Fruit fly (Drosophila melanogaster): ENCODE data around the gene fz2.

Gene fz2

DNA sequence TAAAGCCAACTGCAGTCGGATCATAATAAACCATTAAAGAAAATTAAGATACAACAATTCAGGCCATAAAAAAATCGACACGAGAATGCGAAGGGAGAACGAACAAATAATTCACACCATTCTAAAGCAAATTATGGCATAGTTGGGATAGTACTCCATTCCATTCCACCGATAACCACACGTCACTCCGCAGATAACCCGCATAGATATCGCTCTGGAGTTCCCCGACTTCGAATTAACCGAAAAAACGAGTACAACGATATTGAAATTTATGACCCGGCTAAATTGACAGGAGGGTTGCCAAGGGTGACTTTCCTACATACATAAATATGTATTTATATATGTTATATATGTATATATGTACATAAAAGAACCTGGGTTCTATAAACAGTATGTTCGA, 60.5 kb downstream of the fz2 start:
- TF ChIP-seq CG7987 (GFP tag; optimal IDR thresholded peaks at IDR 0.05) (no peak), CG7357 (GFP tag; IDR thresholded peaks at IDR 0.05) (no peak), sd (tag; optimal IDR thresholded peaks at IDR 0.05) (peak; percentile 11), CG2199 (GFP tag; IDR thresholded peaks at IDR 0.05) (peak; percentile 63; the same call in 1 of the 3 replicates), CG7745 (tag; optimal IDR thresholded peaks at IDR 0.05) (peak; percentile 33), trem (tag; optimal IDR thresholded peaks at IDR 0.05) (no peak), CG13894 (tag; optimal IDR thresholded peaks at IDR 0.05) (peak; percentile 47), grn (GFP tag; optimal IDR thresholded peaks at IDR 0.05) (peak; percentile 50), Nf-YA (GFP tag; IDR thresholded peaks at IDR 0.05) (no peak), row (GFP tag; IDR thresholded peaks at IDR 0.05) (no peak), Hr78 (GFP tag; optimal IDR thresholded peaks at IDR 0.05) (peak in 1 of 2 experiments; percentile 14), cad (GFP tag; optimal IDR thresholded peaks at IDR 0.05) (peak; percentile 33), zen (tag; optimal IDR thresholded peaks at IDR 0.05) (no peak), gcm (GFP tag; optimal IDR thresholded peaks at IDR 0.05) (peak; percentile 60), pros (GFP tag; optimal IDR thresholded peaks at IDR 0.05) (peak; percentile 47), CG11695 (GFP tag; IDR thresholded peaks at IDR 0.05) (no peak), Pdp1 (GFP tag; optimal IDR thresholded peaks at IDR 0.05) (peak in 1 of 2 experiments; percentile 3)

DNA sequence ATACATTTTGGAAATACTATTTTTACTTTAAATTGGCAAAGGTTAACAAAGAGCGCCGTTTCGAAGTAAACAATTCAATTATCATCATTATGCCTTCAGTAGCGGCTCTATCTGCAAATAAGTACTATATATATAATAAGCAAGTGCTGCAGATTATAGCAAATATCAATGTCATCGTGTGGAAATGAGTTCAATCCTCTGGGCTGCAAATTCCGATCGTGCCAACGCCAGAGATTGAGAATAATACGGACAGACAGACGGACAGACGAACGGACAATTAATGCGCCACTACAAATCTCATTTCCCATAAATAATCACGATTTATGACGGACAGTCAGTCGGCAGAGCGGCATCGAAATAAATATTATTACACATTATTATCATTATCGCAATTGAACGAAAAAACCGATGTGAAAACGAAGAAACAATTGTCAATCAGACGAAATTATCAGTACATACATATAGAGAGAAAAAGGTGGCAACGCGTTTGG, 60.9 kb downstream of the fz2 start:
- no peak for TF ChIP-seq CG10267 (tag; optimal IDR thresholded peaks at IDR 0.05)
- TF ChIP-seq CG34376 (GFP tag; optimal IDR thresholded peaks at IDR 0.05): peak; percentile 51
- TF ChIP-seq exex (tag; optimal IDR thresholded peaks at IDR 0.05): peak; percentile 45
- no peak for TF ChIP-seq trem (tag; optimal IDR thresholded peaks at IDR 0.05)
- TF ChIP-seq sug (tag; optimal IDR thresholded peaks at IDR 0.05): peak; percentile 31
- TF ChIP-seq CG15011 (GFP tag; optimal IDR thresholded peaks at IDR 0.05): no peak
- peak; percentile 14 for TF ChIP-seq cwo (GFP tag; optimal IDR thresholded peaks at IDR 0.05)
- peak; percentile 12 for TF ChIP-seq sd (tag; optimal IDR thresholded peaks at IDR 0.05)
- TF ChIP-seq sens (GFP tag): peak; percentile 41
- peak; percentile 37 for TF ChIP-seq Med (GFP tag)

DNA sequence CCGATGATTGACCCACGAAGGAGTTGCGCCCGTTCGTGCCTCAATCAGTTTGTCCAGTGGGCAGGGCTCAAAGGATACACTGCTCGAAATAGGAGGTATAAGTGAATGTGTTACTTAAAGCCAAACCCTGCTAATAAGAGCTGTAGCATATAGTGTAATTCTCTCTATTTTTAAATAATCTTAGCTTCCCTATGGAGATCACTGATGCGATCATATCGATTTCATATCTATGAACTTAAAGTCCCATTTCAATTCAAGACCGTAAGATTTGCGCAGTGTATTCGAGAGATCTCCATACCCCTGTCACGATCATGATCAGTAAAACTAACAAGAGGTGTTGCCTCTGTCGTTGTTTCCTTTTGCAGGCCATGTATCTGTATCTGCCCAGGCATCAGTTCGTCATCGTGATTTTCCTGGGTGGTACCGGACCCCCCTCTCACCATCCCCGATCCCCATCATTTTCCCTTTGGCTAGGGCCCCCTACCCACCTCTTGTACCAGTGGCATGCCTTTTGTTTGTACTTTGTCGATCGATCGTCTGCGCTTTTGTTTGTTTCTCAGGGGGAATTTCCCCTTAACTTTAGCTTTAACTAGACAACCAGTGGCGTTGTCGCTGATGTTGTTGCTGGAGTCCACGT, 62.0 kb downstream of the fz2 start:
- TF ChIP-seq NC2β (GFP tag; optimal IDR thresholded peaks at IDR 0.05) (no peak), nerfin-2 (GFP tag; IDR thresholded peaks at IDR 0.05; ENCODE audit: partially characterized antibody) (no peak), CG10979 (tag; optimal IDR thresholded peaks at IDR 0.05) (peak; percentile 9), CG9215 (GFP tag; IDR thresholded peaks at IDR 0.05) (no peak), Blimp-1 (GFP tag; optimal IDR thresholded peaks at IDR 0.05) (peak; percentile 7), Abd-B (GFP tag; optimal IDR thresholded peaks at IDR 0.05) (no peak), jigr1 (GFP tag; IDR thresholded peaks at IDR 0.05) (no peak), unpg (GFP tag; optimal IDR thresholded peaks at IDR 0.05) (peak; percentile 11), lmd (GFP tag; IDR thresholded peaks at IDR 0.05) (no peak), ssp (GFP tag; IDR thresholded peaks at IDR 0.05) (0 out of 2 replicates have a peak, but pooled peaks have one; percentile 11), sd (tag; optimal IDR thresholded peaks at IDR 0.05) (no peak), CG6654 (GFP tag; optimal IDR thresholded peaks at IDR 0.05) (no peak), sens (GFP tag) (peak; percentile 60), gem (tag; optimal IDR thresholded peaks at IDR 0.05) (peak; percentile 25), CG6272 (GFP tag; IDR thresholded peaks at IDR 0.05) (no peak), Ptx1 (GFP tag; IDR thresholded peaks at IDR 0.05) (peak; percentile 19; the same call in 1 of the 2 replicates), nom (GFP tag; optimal IDR thresholded peaks at IDR 0.05) (peak; percentile 81), dmrt11E (tag; optimal IDR thresholded peaks at IDR 0.05) (peak; percentile 42), zf30C (GFP tag; optimal IDR thresholded peaks at IDR 0.05) (peak; percentile 61), Med (GFP tag) (peak; percentile 27), CG1603 (tag; optimal IDR thresholded peaks at IDR 0.05) (peak; percentile 38), CG18262 (tag; optimal IDR thresholded peaks at IDR 0.05) (peak; percentile 13), MTF-1 (GFP tag; optimal IDR thresholded peaks at IDR 0.05; ENCODE audit: borderline replicate concordance) (no peak), Deaf1 (tag; optimal IDR thresholded peaks at IDR 0.05) (no peak)
